Worm (Caenorhabditis elegans): ENCODE measurements around the gene F58F12.4.

The F58F12.4 gene

ce11 chrII:6348360-6348759 lies 38.2 kb upstream of the F58F12.4 start (continued):
- peak; percentile 100 for TF ChIP-seq hlh-30 (tag; optimal IDR thresholded peaks at IDR 0.05; ENCODE audit: insufficient read depth)
- TF ChIP-seq nhr-11 (tag; optimal IDR thresholded peaks at IDR 0.05): peak; percentile 90
- TF ChIP-seq unc-62 (GFP tag; optimal IDR thresholded peaks at IDR 0.05 in 1 of 2): peak in 1 of 2 experiments; percentile 99
- no peak for TF ChIP-seq unc-62 (tag; optimal IDR thresholded peaks at IDR 0.05)
- no peak for TF ChIP-seq R02D3.7 (tag; optimal IDR thresholded peaks at IDR 0.05)
- peak; percentile 8 for TF ChIP-seq pqm-1 (tag; optimal IDR thresholded peaks at IDR 0.05)
- TF ChIP-seq F49E8.2 (tag; optimal IDR thresholded peaks at IDR 0.05; ENCODE audit: borderline replicate concordance): no peak
- TF ChIP-seq ama-1 (optimal IDR thresholded peaks at IDR 0.05): peak; percentile 99
- peak; percentile 11 for TF ChIP-seq nhr-76 (tag; optimal IDR thresholded peaks at IDR 0.05)
- peak; percentile 60 for TF ChIP-seq madf-9 (GFP tag; conservative IDR thresholded peaks at IDR 0.05)
- TF ChIP-seq mes-2 (tag; optimal IDR thresholded peaks at IDR 0.05; ENCODE audit: poor library complexity, severe bottlenecking): peak; percentile 86
- no peak for TF ChIP-seq Y105C5A.15 (GFP tag; IDR thresholded peaks at IDR 0.05)
- peak in 1 of 2 experiments; percentile 74 for TF ChIP-seq hif-1 (tag; optimal IDR thresholded peaks at IDR 0.05)
- TF ChIP-seq daf-19 (GFP tag; conservative IDR thresholded peaks at IDR 0.05): no peak
- no peak for TF ChIP-seq nhr-111 (GFP tag; optimal IDR thresholded peaks at IDR 0.05)
- TF ChIP-seq lin-38 (GFP tag; IDR thresholded peaks at IDR 0.05): peak; percentile 74
- TF ChIP-seq lin-1 (GFP tag; IDR thresholded peaks at IDR 0.05): peak; percentile 65; the same call in 1 of the 2 replicates
- peak; percentile 56 to 92 for TF ChIP-seq lsy-2 (tag; optimal IDR thresholded peaks at IDR 0.05)
- peak; percentile 20 for TF ChIP-seq ceh-28 (tag; optimal IDR thresholded peaks at IDR 0.05)
- TF ChIP-seq zip-2 (tag; optimal IDR thresholded peaks at IDR 0.05): peak; percentile 26
- TF ChIP-seq dmd-9 (GFP tag; IDR thresholded peaks at IDR 0.05): no peak
- TF ChIP-seq Y48G9A.11 (GFP tag; IDR thresholded peaks at IDR 0.05): no peak
- peak; percentile 68 for TF ChIP-seq dpl-1 (GFP tag; optimal IDR thresholded peaks at IDR 0.05)
- TF ChIP-seq sdz-12 (GFP tag; optimal IDR thresholded peaks at IDR 0.05): no peak
- TF ChIP-seq aha-1 (tag): peak; percentile 89
- TF ChIP-seq saeg-2 (GFP tag; IDR thresholded peaks at IDR 0.05): no peak
- no peak for TF ChIP-seq ceh-62 (tag; optimal IDR thresholded peaks at IDR 0.05)
- TF ChIP-seq ceh-82 (tag; optimal IDR thresholded peaks at IDR 0.05): no peak
- peak; percentile 36 for TF ChIP-seq snpc-4 (tag; optimal IDR thresholded peaks at IDR 0.05)
- no peak for TF ChIP-seq Y75B8A.6 (GFP tag; IDR thresholded peaks at IDR 0.05)
- TF ChIP-seq daf-12 (tag; optimal IDR thresholded peaks at IDR 0.05): no peak
- peak; percentile 85 for TF ChIP-seq lin-13 (GFP tag; optimal IDR thresholded peaks at IDR 0.05)
- peak; percentile 58 for TF ChIP-seq spr-1 (tag; optimal IDR thresholded peaks at IDR 0.05)
- peak; percentile 79 for TF ChIP-seq ctbp-1 (GFP tag; IDR thresholded peaks at IDR 0.05)
- TF ChIP-seq F10B5.3 (tag; optimal IDR thresholded peaks at IDR 0.05): no peak
- TF ChIP-seq mdt-29 (GFP tag; IDR thresholded peaks at IDR 0.05): peak; percentile 79; the same call in 1 of the 2 replicates
- TF ChIP-seq zfp-3 (GFP tag; conservative IDR thresholded peaks at IDR 0.05): 0 out of 2 replicates have a peak, but pooled peaks have one; percentile 33
- TF ChIP-seq F26F4.8 (GFP tag; conservative IDR thresholded peaks at IDR 0.05): no peak
- no peak for TF ChIP-seq spr-3 (GFP tag; optimal IDR thresholded peaks at IDR 0.05)
- TF ChIP-seq nhr-102 (tag; optimal IDR thresholded peaks at IDR 0.05): peak; percentile 81
- no peak for TF ChIP-seq lin-39 (tag; optimal IDR thresholded peaks at IDR 0.05)
- peak; percentile 79 for TF ChIP-seq nhr-48 (tag; optimal IDR thresholded peaks at IDR 0.05)
- TF ChIP-seq nhr-10 (tag; optimal IDR thresholded peaks at IDR 0.05): peak; percentile 84
- TF ChIP-seq ztf-7 (tag; optimal IDR thresholded peaks at IDR 0.05): peak; percentile 77
- TF ChIP-seq hlh-11 (tag; optimal IDR thresholded peaks at IDR 0.05): peak; percentile 98
- peak; percentile 88 for TF ChIP-seq rbr-2 (tag; optimal IDR thresholded peaks at IDR 0.05)
- no peak for TF ChIP-seq nhr-237 (tag; optimal IDR thresholded peaks at IDR 0.05)
- no peak for TF ChIP-seq ZK337.2 (GFP tag; IDR thresholded peaks at IDR 0.05)
- TF ChIP-seq nhr-6 (tag; optimal IDR thresholded peaks at IDR 0.05): peak; percentile 65
- no peak for TF ChIP-seq ces-1 (GFP tag; optimal IDR thresholded peaks at IDR 0.05)
- peak; percentile 97 for TF ChIP-seq dve-1 (tag; optimal IDR thresholded peaks at IDR 0.05; ENCODE audit: insufficient read depth)
- TF ChIP-seq ZK546.5 (tag; optimal IDR thresholded peaks at IDR 0.05): peak in 1 of 2 experiments; percentile 25
